Worm (Caenorhabditis elegans) whole organism, L1 larva: ENCODE measurements around the gene srx-74.

Source experiments
- pqm-1 ChIP-seq: sonication (generic microtip); optimal IDR thresholded peaks from 3 replicates; lab custom pipeline; 2017; ENCODE audit warnings: missing biosample characterization, missing genetic modification characterization
- skn-1 ChIP-seq: fragments of 150-350 bp; optimal IDR thresholded peaks from 2 replicates; lab custom pipeline; 2014; ENCODE audit warnings: missing biosample characterization, missing genetic modification characterization

DNA sequence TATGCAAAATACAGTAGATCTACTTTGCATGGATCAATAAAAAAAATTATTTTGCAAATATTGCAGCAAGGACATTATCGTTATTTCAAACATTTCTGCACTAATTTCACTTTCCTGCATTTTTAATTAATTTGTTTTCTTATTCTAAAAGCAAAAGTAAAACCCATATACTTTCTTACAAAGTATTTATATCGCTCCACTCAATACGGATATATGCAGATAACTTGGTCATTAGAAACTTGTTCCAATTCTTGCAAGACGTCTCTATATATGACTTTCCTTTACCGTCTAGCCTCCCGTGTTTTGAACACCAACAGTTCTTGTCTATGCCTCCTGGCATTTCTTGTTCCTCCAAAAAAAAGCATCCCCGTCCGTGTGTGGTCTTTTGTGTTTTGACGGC, 48.2 kb upstream of the srx-74 start, which contains the start of gene oac-24:
- TF ChIP-seq pqm-1 (tag; lab: Kevin White, UChicago) = no peak
- TF ChIP-seq skn-1 (tag; lab: Kevin White, UChicago) = no peak
